Fruit fly (Drosophila melanogaster) whole organism, embryonic: ENCODE data around the gene Nost.

Experiments
- Asciz ChIP-seq: fragments of 200-800 bp; sonication (Bioruptor generic); optimal IDR thresholded peaks from 2 replicates; lab custom pipeline; 2017; ENCODE audit warnings: missing biosample characterization, mild to moderate bottlenecking, missing genetic modification characterization, missing genetic modification reagents
- CG11085 ChIP-seq: fragments of 200-800 bp; sonication (Bioruptor generic); IDR thresholded peaks from 2 replicates; pipeline ENCODE4 v1.3.6; 2022; ENCODE audit warnings: missing biosample characterization, missing genetic modification characterization
- CG11696 ChIP-seq: fragments of 200-800 bp; sonication (Bioruptor generic); IDR thresholded peaks from 2 replicates; pipeline ENCODE4 v1.3.6; 2022; ENCODE audit warnings: missing biosample characterization, missing genetic modification characterization
- CG12769 ChIP-seq: fragments of 200-800 bp; sonication (Bioruptor generic); optimal IDR thresholded peaks from 2 replicates; lab custom pipeline; 2019; ENCODE audit warnings: missing biosample characterization, mild to moderate bottlenecking, missing genetic modification characterization, moderate library complexity
- CG13775 ChIP-seq: fragments of 200-800 bp; sonication (Bioruptor generic); optimal IDR thresholded peaks from 3 replicates; lab custom pipeline; 2017; ENCODE audit warnings: missing biosample characterization, mild to moderate bottlenecking, missing genetic modification characterization
- CG1647 ChIP-seq: fragments of 200-800 bp; sonication (Bioruptor generic); optimal IDR thresholded peaks from 3 replicates; lab custom pipeline; 2016; ENCODE audit warnings: missing biosample characterization, missing genetic modification characterization
- CG16815 ChIP-seq: fragments of 200-800 bp; sonication (Bioruptor generic); optimal IDR thresholded peaks from 3 replicates; lab custom pipeline; 2017; ENCODE audit warnings: missing biosample characterization, mild to moderate bottlenecking, missing genetic modification characterization
- CG17328 ChIP-seq: fragments of 200-800 bp; sonication (Bioruptor generic); IDR thresholded peaks from 2 replicates; pipeline ENCODE4 v1.3.6; 2022; ENCODE audit warnings: missing biosample characterization, missing genetic modification characterization
- CG17612 ChIP-seq: fragments of 200-800 bp; sonication (Bioruptor generic); IDR thresholded peaks from 2 replicates; pipeline ENCODE4 v1.3.6; 2022; ENCODE audit warnings: missing biosample characterization, missing genetic modification characterization
- CG2116 ChIP-seq: fragments of 200-800 bp; sonication (Bioruptor generic); optimal IDR thresholded peaks from 3 replicates; lab custom pipeline; 2018; ENCODE audit warnings: missing biosample characterization, mild to moderate bottlenecking, missing genetic modification characterization
- CG30403 ChIP-seq: fragments of 200-800 bp; sonication (Bioruptor generic); optimal IDR thresholded peaks from 3 replicates; lab custom pipeline; 2016; ENCODE audit warnings: missing biosample characterization, missing genetic modification characterization
- CG34422 ChIP-seq: fragments of 200-800 bp; sonication (Bioruptor generic); IDR thresholded peaks from 3 replicates; pipeline ENCODE4 v1.3.6; 2022; ENCODE audit warnings: missing biosample characterization, missing genetic modification characterization
- CG4282 ChIP-seq: fragments of 200-800 bp; sonication (Bioruptor generic); optimal IDR thresholded peaks from 2 replicates; lab custom pipeline; 2016; ENCODE audit warnings: missing biosample characterization, missing genetic modification characterization
- CG4707 ChIP-seq: fragments of 200-800 bp; sonication (Bioruptor generic); optimal IDR thresholded peaks from 2 replicates; lab custom pipeline; 2018; ENCODE audit warnings: missing biosample characterization, mild to moderate bottlenecking, missing genetic modification characterization, moderate library complexity
- CG5245 ChIP-seq: fragments of 200-800 bp; sonication (Bioruptor generic); optimal IDR thresholded peaks from 3 replicates; lab custom pipeline; 2016; ENCODE audit warnings: missing biosample characterization, missing genetic modification characterization
- CG6689 ChIP-seq: fragments of 200-800 bp; sonication (Bioruptor generic); IDR thresholded peaks from 2 replicates; pipeline ENCODE4 v1.3.6; 2022; ENCODE audit warnings: missing biosample characterization, missing genetic modification characterization
- CG9876 ChIP-seq: fragments of 200-800 bp; sonication (Bioruptor generic); optimal IDR thresholded peaks from 2 replicates; lab custom pipeline; 2016; ENCODE audit warnings: missing biosample characterization, missing genetic modification characterization
- CG9932 ChIP-seq: fragments of 200-800 bp; sonication (Bioruptor generic); IDR thresholded peaks from 2 replicates; pipeline ENCODE4 v1.3.6; 2022; ENCODE audit warnings: missing biosample characterization, missing genetic modification characterization
- D19B ChIP-seq: fragments of 200-800 bp; sonication (Bioruptor generic); optimal IDR thresholded peaks from 2 replicates; lab custom pipeline; 2017; ENCODE audit warnings: missing biosample characterization, mild to moderate bottlenecking, missing genetic modification characterization
- HHEX ChIP-seq: fragments of 200-800 bp; sonication (Bioruptor generic); optimal IDR thresholded peaks from 3 replicates; lab custom pipeline; 2017; ENCODE audit warnings: missing biosample characterization, mild to moderate bottlenecking, missing genetic modification characterization, missing genetic modification reagents
- Hr78 ChIP-seq, 2 experiments: fragments of 200-800 bp in 1 of 2; fragments of >200 bp in 1 of 2; sonication (Bioruptor generic) in 1 of 2; optimal IDR thresholded peaks; 2 replicates each; lab custom pipeline; 2017 to 2019; ENCODE audit warnings: missing biosample characterization in 2 of 2, missing genetic modification characterization in 2 of 2, mild to moderate bottlenecking in 1 of 2, moderate library complexity in 1 of 2
- Kr ChIP-seq: fragments of 200-800 bp; sonication (Bioruptor generic); optimal IDR thresholded peaks from 2 replicates; lab custom pipeline; 2017; ENCODE audit warnings: missing biosample characterization, mild to moderate bottlenecking, missing genetic modification characterization
- Mad ChIP-seq: fragments of 200-800 bp; sonication (Bioruptor generic); optimal IDR thresholded peaks from 2 replicates; lab custom pipeline; 2016; ENCODE audit warnings: missing biosample characterization, missing genetic modification characterization
- Mes4 ChIP-seq: fragments of 200-800 bp; sonication (Bioruptor generic); optimal IDR thresholded peaks from 2 replicates; lab custom pipeline; 2016; ENCODE audit warnings: missing biosample characterization, missing genetic modification characterization
- NK7.1 ChIP-seq: fragments of 200-800 bp; sonication (Bioruptor generic); optimal IDR thresholded peaks from 3 replicates; lab custom pipeline; 2016; ENCODE audit warnings: missing biosample characterization, missing genetic modification characterization
- Opbp ChIP-seq: fragments of 200-800 bp; sonication (Bioruptor generic); IDR thresholded peaks from 3 replicates; pipeline ENCODE4 v1.3.6; 2022; ENCODE audit warnings: missing biosample characterization, missing genetic modification characterization; ENCODE audit not compliant: partially characterized antibody
- ab ChIP-seq: fragments of 200-800 bp; sonication (Bioruptor generic); optimal IDR thresholded peaks from 2 replicates; lab custom pipeline; 2016; ENCODE audit warnings: missing biosample characterization, missing genetic modification characterization
- ase ChIP-seq: fragments of 200-800 bp; sonication (Bioruptor generic); IDR thresholded peaks from 3 replicates; pipeline ENCODE4 v1.3.6; 2022; ENCODE audit warnings: missing biosample characterization, missing genetic modification characterization
- az2 ChIP-seq: fragments of 200-800 bp; sonication (Bioruptor generic); optimal IDR thresholded peaks from 3 replicates; lab custom pipeline; 2016; ENCODE audit warnings: missing biosample characterization, missing genetic modification characterization
- crc ChIP-seq: fragments of 200-800 bp; sonication (Bioruptor generic); optimal IDR thresholded peaks from 2 replicates; lab custom pipeline; 2016; ENCODE audit warnings: missing biosample characterization, missing genetic modification characterization
- crp ChIP-seq, 2 experiments: fragments of 200-800 bp; sonication (Bioruptor generic); optimal IDR thresholded peaks; 2 replicates in 1 of 2; 3 replicates in 1 of 2; lab custom pipeline; 2017; ENCODE audit warnings: missing biosample characterization in 2 of 2, missing genetic modification characterization in 2 of 2, mild to moderate bottlenecking in 1 of 2, moderate library complexity in 1 of 2
- dan ChIP-seq: fragments of 200-800 bp; sonication (Bioruptor generic); IDR thresholded peaks from 2 replicates; pipeline ENCODE4 v1.3.6; 2022; ENCODE audit warnings: missing biosample characterization, missing genetic modification characterization
- disco-r ChIP-seq: fragments of 200-800 bp; sonication (Bioruptor generic); optimal IDR thresholded peaks from 2 replicates; lab custom pipeline; 2016; ENCODE audit warnings: missing biosample characterization, missing genetic modification characterization
- emc ChIP-seq: fragments of 200-800 bp; sonication (Bioruptor generic); optimal IDR thresholded peaks from 2 replicates; lab custom pipeline; 2016; ENCODE audit warnings: missing biosample characterization, missing genetic modification characterization
- en ChIP-seq: fragments of 200-800 bp; sonication (Bioruptor generic); optimal IDR thresholded peaks from 2 replicates; lab custom pipeline; 2016; ENCODE audit warnings: missing biosample characterization, missing genetic modification characterization
- gsb ChIP-seq: fragments of 200-800 bp; sonication (Bioruptor generic); IDR thresholded peaks from 2 replicates; pipeline ENCODE4 v1.3.6; 2022; ENCODE audit warnings: missing biosample characterization, missing genetic modification characterization
- hth ChIP-seq: fragments of >200 bp; optimal IDR thresholded peaks from 2 replicates; lab custom pipeline; 2017; ENCODE audit warnings: inconsistent platforms
- jumu ChIP-seq: fragments of 200-800 bp; sonication (Bioruptor generic); optimal IDR thresholded peaks from 3 replicates; lab custom pipeline; 2016; ENCODE audit warnings: missing biosample characterization, missing genetic modification characterization
- mirr ChIP-seq: fragments of 200-800 bp; sonication (Bioruptor generic); optimal IDR thresholded peaks from 3 replicates; lab custom pipeline; 2018; ENCODE audit warnings: missing biosample characterization, mild to moderate bottlenecking, missing genetic modification characterization
- nerfin-1 ChIP-seq: fragments of 200-800 bp; sonication (Bioruptor generic); optimal IDR thresholded peaks from 3 replicates; lab custom pipeline; 2019; ENCODE audit warnings: missing biosample characterization, mild to moderate bottlenecking, missing genetic modification characterization, moderate library complexity
- pb ChIP-seq: fragments of 200-800 bp; sonication (Bioruptor generic); optimal IDR thresholded peaks from 3 replicates; lab custom pipeline; 2016; ENCODE audit warnings: missing biosample characterization, missing genetic modification characterization
- rib ChIP-seq: fragments of 200-800 bp; sonication (Bioruptor generic); IDR thresholded peaks from 2 replicates; pipeline ENCODE4 v1.3.6; 2022; ENCODE audit warnings: missing biosample characterization, missing genetic modification characterization
- sc ChIP-seq, 3 experiments: fragments of >200 bp in 2 of 3; fragments of 200-800 bp in 1 of 3; sonication (Bioruptor generic) in 1 of 3; optimal IDR thresholded peaks; 2 replicates in 2 of 3; 3 replicates in 1 of 3; lab custom pipeline; 2017; ENCODE audit warnings: mild to moderate bottlenecking in 1 of 3, missing biosample characterization in 1 of 3, missing genetic modification characterization in 1 of 3, missing genetic modification reagents in 1 of 3
- scrt ChIP-seq: fragments of 200-800 bp; sonication (Bioruptor generic); optimal IDR thresholded peaks from 2 replicates; lab custom pipeline; 2018; ENCODE audit warnings: missing biosample characterization, mild to moderate bottlenecking, missing genetic modification characterization, moderate library complexity
- sd ChIP-seq: fragments of 200-800 bp; sonication (Bioruptor generic); optimal IDR thresholded peaks from 3 replicates; lab custom pipeline; 2018; ENCODE audit warnings: missing biosample characterization, mild to moderate bottlenecking, missing genetic modification characterization, moderate library complexity
- tin ChIP-seq: fragments of 200-800 bp; sonication (Bioruptor generic); optimal IDR thresholded peaks from 3 replicates; lab custom pipeline; 2016; ENCODE audit warnings: missing biosample characterization, missing genetic modification characterization
- trem ChIP-seq: fragments of 200-800 bp; optimal IDR thresholded peaks from 3 replicates; lab custom pipeline; 2019; ENCODE audit warnings: missing biosample characterization, mild to moderate bottlenecking, missing genetic modification characterization, moderate library complexity
- unc-4 ChIP-seq: fragments of 200-800 bp; sonication (Bioruptor generic); IDR thresholded peaks from 2 replicates; pipeline ENCODE4 v1.3.6; 2022; ENCODE audit warnings: missing biosample characterization, missing genetic modification characterization; ENCODE audit not compliant: partially characterized antibody
- wor ChIP-seq: fragments of 200-800 bp; sonication (Bioruptor generic); IDR thresholded peaks from 2 replicates; pipeline ENCODE4 v1.3.6; 2022; ENCODE audit warnings: missing biosample characterization, missing genetic modification characterization
- zen ChIP-seq: fragments of 200-800 bp; sonication (Bioruptor generic); optimal IDR thresholded peaks from 3 replicates; lab custom pipeline; 2018; ENCODE audit warnings: missing biosample characterization, mild to moderate bottlenecking, missing genetic modification characterization, moderate library complexity
- zen2 ChIP-seq: fragments of 200-800 bp; sonication (Bioruptor generic); IDR thresholded peaks from 3 replicates; pipeline ENCODE4 v1.3.6; 2022; ENCODE audit warnings: missing biosample characterization, missing genetic modification characterization; ENCODE audit not compliant: partially characterized antibody

Gene Nost

DNA sequence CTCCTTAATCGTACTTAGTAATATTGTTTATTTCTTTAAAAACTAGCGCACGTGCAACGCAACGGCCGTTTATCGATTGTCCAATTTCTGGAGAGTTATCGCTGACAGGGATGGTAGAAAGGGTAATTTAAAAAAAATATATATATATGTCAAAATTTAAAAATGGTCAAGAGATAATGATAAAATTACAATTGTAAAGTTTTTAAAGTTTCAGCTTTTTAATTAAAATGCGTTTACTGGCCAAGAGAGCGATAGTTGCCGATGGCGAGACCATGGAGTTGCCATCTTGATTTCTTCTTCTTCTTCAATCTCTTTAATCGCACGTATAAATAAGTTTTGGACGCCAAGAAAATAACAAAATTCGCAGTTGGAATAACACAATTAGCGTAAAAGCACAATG lies 51.0 kb downstream of the Nost start, which contains the start of the genes CG7246 and HP1b (continued):
- TF ChIP-seq CG13775 (GFP tag; lab: Kevin White, UChicago), result peak; percentile 68
- peak; percentile 84 for TF ChIP-seq CG9932
- no peak for TF ChIP-seq CG4282 (GFP tag; lab: Kevin White, UChicago)
- peak; percentile 74 for TF ChIP-seq CG30403 (GFP tag; lab: Kevin White, UChicago)
- TF ChIP-seq CG11085 (GFP tag; lab: Robert Waterston, UW), result peak; percentile 69
- no peak for TF ChIP-seq Hr78 (GFP tag; optimal IDR thresholded peaks at IDR 0.05; lab: Kevin White, UChicago)
- TF ChIP-seq mirr (GFP tag; lab: Kevin White, UChicago), result no peak
- TF ChIP-seq sd (tag; lab: Kevin White, UChicago), result no peak
- TF ChIP-seq D19B (GFP tag; lab: Kevin White, UChicago), result peak; percentile 26
- peak; percentile 84 for TF ChIP-seq CG2116 (GFP tag; lab: Kevin White, UChicago)
- TF ChIP-seq CG12769 (tag; lab: Kevin White, UChicago), result no peak
- no peak for TF ChIP-seq Asciz (GFP tag; lab: Kevin White, UChicago)
- peak; percentile 80 for TF ChIP-seq CG34422 (GFP tag; lab: Robert Waterston, UW)
- TF ChIP-seq scrt (GFP tag; lab: Kevin White, UChicago), result no peak
- TF ChIP-seq unc-4, result peak; percentile 75
- peak; percentile 23 for TF ChIP-seq Mad
- peak; percentile 54; the same call in 2 of the 3 replicates for TF ChIP-seq Opbp (GFP tag; lab: Robert Waterston, UW)
- no peak for TF ChIP-seq ab (GFP tag; lab: Kevin White, UChicago)
- peak; percentile 36; the same call in 1 of the 2 replicates for TF ChIP-seq wor (GFP tag; lab: Robert Waterston, UW)
- TF ChIP-seq HHEX, result peak; percentile 57
- no peak for TF ChIP-seq NK7.1 (GFP tag; lab: Kevin White, UChicago)
- TF ChIP-seq CG1647 (GFP tag; lab: Kevin White, UChicago), result peak; percentile 1
- TF ChIP-seq ase (GFP tag; lab: Robert Waterston, UW), result peak; percentile 85
- TF ChIP-seq trem (tag; lab: Kevin White, UChicago), result peak; percentile 73
- no peak for TF ChIP-seq CG9876 (GFP tag; lab: Kevin White, UChicago)
- peak; percentile 0 for TF ChIP-seq CG16815 (GFP tag; lab: Kevin White, UChicago)
- TF ChIP-seq jumu, result peak; percentile 8
- TF ChIP-seq CG6689 (GFP tag; lab: Robert Waterston, UW), result peak; percentile 77
- TF ChIP-seq rib, result peak; percentile 42; the same call in 1 of the 2 replicates
- peak; percentile 54 for TF ChIP-seq zen
- no peak for TF ChIP-seq Mes4
- no peak for TF ChIP-seq sc (optimal IDR thresholded peaks at IDR 0.05; lab: Kevin White, UChicago)
- TF ChIP-seq sc (GFP tag; optimal IDR thresholded peaks at IDR 0.05; lab: Kevin White, UChicago), result peak; percentile 11
- TF ChIP-seq nerfin-1, result peak; percentile 41
- peak; percentile 54; the same call in 1 of the 3 replicates for TF ChIP-seq zen2 (GFP tag; lab: Robert Waterston, UW)
- TF ChIP-seq az2 (GFP tag; lab: Kevin White, UChicago), result peak; percentile 68
- no peak for TF ChIP-seq emc (GFP tag; lab: Kevin White, UChicago)
- TF ChIP-seq CG11696 (GFP tag; lab: Robert Waterston, UW), result peak; percentile 53
- TF ChIP-seq hth (lab: Kevin White, UChicago), result no peak
- TF ChIP-seq Kr (GFP tag; lab: Kevin White, UChicago), result no peak
- TF ChIP-seq CG17328, result peak; percentile 57; the same call in 1 of the 2 replicates
- peak; percentile 60 for TF ChIP-seq CG5245 (GFP tag; lab: Kevin White, UChicago)
- no peak for TF ChIP-seq CG4707
- peak; percentile 72 for TF ChIP-seq tin (GFP tag; lab: Kevin White, UChicago)
- no peak for TF ChIP-seq gsb (GFP tag; lab: Robert Waterston, UW)
- no peak for TF ChIP-seq crc
- TF ChIP-seq disco-r, result no peak
- TF ChIP-seq en (GFP tag; lab: Kevin White, UChicago), result no peak
- TF ChIP-seq pb, result no peak
- TF ChIP-seq dan (GFP tag; lab: Robert Waterston, UW), result peak; percentile 8; the same call in 1 of the 2 replicates
- peak in 1 of 2 experiments; percentile 9 for TF ChIP-seq crp (GFP tag; optimal IDR thresholded peaks at IDR 0.05; lab: Kevin White, UChicago)
- no peak for TF ChIP-seq CG17612 (GFP tag; lab: Robert Waterston, UW)
